Fruit fly (Drosophila melanogaster): ENCODE results near the gene CG9281.

Gene CG9281

dm6 chrX:15709984-15710750 is at the start of gene CG9281, which contains the start of gene CG15601:
Gene CG9281 (minus strand): TSS chrX:15710539.
Gene CG15601 (plus strand): TSS chrX:15710647.
- no peak for TF ChIP-seq CG8301 (tag; optimal IDR thresholded peaks at IDR 0.05)
- TF ChIP-seq CG4496 (GFP tag; IDR thresholded peaks at IDR 0.05): peak; percentile 27; the same call in 1 of the 3 replicates
- TF ChIP-seq EcR (GFP tag; optimal IDR thresholded peaks at IDR 0.05): no peak
- TF ChIP-seq rn (GFP tag; IDR thresholded peaks at IDR 0.05): no peak
- TF ChIP-seq CG14655 (GFP tag; optimal IDR thresholded peaks at IDR 0.05): no peak
- no peak for TF ChIP-seq Pif1B (GFP tag; optimal IDR thresholded peaks at IDR 0.05)
- TF ChIP-seq CG8159 (tag; optimal IDR thresholded peaks at IDR 0.05): no peak
- TF ChIP-seq CG12605 (GFP tag; IDR thresholded peaks at IDR 0.05): no peak
- peak; percentile 21 for TF ChIP-seq Snoo (tag; optimal IDR thresholded peaks at IDR 0.05)
- TF ChIP-seq CG34367 (tag; optimal IDR thresholded peaks at IDR 0.05): no peak

- TF ChIP-seq CG34367 (tag; optimal IDR thresholded peaks at IDR 0.05) (no peak), EcR (GFP tag; optimal IDR thresholded peaks at IDR 0.05) (peak; percentile 11), Snoo (tag; optimal IDR thresholded peaks at IDR 0.05) (no peak)
These were observed 49.6 kb upstream of the CG9281 start for dm6 chrX:15759752-15760446.

dm6 chrX:15758692-15759240 is 48.4 kb upstream of the CG9281 start:
- no peak for TF ChIP-seq CG10348 (GFP tag; IDR thresholded peaks at IDR 0.05)
- TF ChIP-seq CG9948 (tag; optimal IDR thresholded peaks at IDR 0.05): no peak
- no peak for TF ChIP-seq Snoo (tag; optimal IDR thresholded peaks at IDR 0.05)
- no peak for TF ChIP-seq CG14655 (GFP tag; optimal IDR thresholded peaks at IDR 0.05)
- no peak for TF ChIP-seq CG13204 (GFP tag; optimal IDR thresholded peaks at IDR 0.05)
- no peak for TF ChIP-seq CG34367 (tag; optimal IDR thresholded peaks at IDR 0.05)

dm6 chrX:15756018-15756417 is 45.7 kb upstream of the CG9281 start, which contains the start of gene CG8260:
Gene CG8260 (plus strand): TSS chrX:15756318.
- TF ChIP-seq gl (tag; optimal IDR thresholded peaks at IDR 0.05): no peak
- TF ChIP-seq Ets98B (GFP tag; IDR thresholded peaks at IDR 0.05): no peak
- no peak for TF ChIP-seq CG15710 (tag; optimal IDR thresholded peaks at IDR 0.05)
- no peak for TF ChIP-seq CG8159 (tag; optimal IDR thresholded peaks at IDR 0.05)
- TF ChIP-seq CG12605 (GFP tag; IDR thresholded peaks at IDR 0.05): no peak
- no peak for TF ChIP-seq Pif1A (GFP tag; optimal IDR thresholded peaks at IDR 0.05)
- TF ChIP-seq Snoo (tag; optimal IDR thresholded peaks at IDR 0.05): no peak
- TF ChIP-seq EcR (GFP tag; optimal IDR thresholded peaks at IDR 0.05): no peak
- no peak for TF ChIP-seq CG14655 (GFP tag; optimal IDR thresholded peaks at IDR 0.05)

- TF ChIP-seq CG8159 (tag; optimal IDR thresholded peaks at IDR 0.05) (no peak), fd96Ca (GFP tag; IDR thresholded peaks at IDR 0.05) (no peak), CG34367 (tag; optimal IDR thresholded peaks at IDR 0.05) (no peak), CG12605 (GFP tag; IDR thresholded peaks at IDR 0.05) (no peak), CG8301 (tag; optimal IDR thresholded peaks at IDR 0.05) (no peak), rn (GFP tag; IDR thresholded peaks at IDR 0.05) (no peak), CG4496 (GFP tag; IDR thresholded peaks at IDR 0.05) (no peak), EcR (GFP tag; optimal IDR thresholded peaks at IDR 0.05) (no peak), gl (tag; optimal IDR thresholded peaks at IDR 0.05) (no peak)
These were observed 38.6 kb upstream of the CG9281 start, which contains the start of gene Mvd for dm6 chrX:15748945-15749344. Gene Mvd (plus strand): TSS chrX:15749166.

dm6 chrX:15746682-15747196 is 36.4 kb upstream of the CG9281 start:
- no peak for TF ChIP-seq Ets98B (GFP tag; IDR thresholded peaks at IDR 0.05)
- no peak for TF ChIP-seq fd96Ca (GFP tag; IDR thresholded peaks at IDR 0.05)
- TF ChIP-seq CG17806 (tag; optimal IDR thresholded peaks at IDR 0.05): no peak
- no peak for TF ChIP-seq CG8301 (tag; optimal IDR thresholded peaks at IDR 0.05)
- no peak for TF ChIP-seq CG13204 (GFP tag; optimal IDR thresholded peaks at IDR 0.05)

dm6 chrX:15745905-15746681 is 35.8 kb upstream of the CG9281 start, which contains the start of the genes CG8944 and CCT6:
Gene CG8944 (minus strand): TSS chrX:15746231.
Gene CCT6 (plus strand): TSS chrX:15746648.
- TF ChIP-seq Snoo (tag; optimal IDR thresholded peaks at IDR 0.05): no peak
- no peak for TF ChIP-seq CG4496 (GFP tag; IDR thresholded peaks at IDR 0.05)
- TF ChIP-seq Ets98B (GFP tag; IDR thresholded peaks at IDR 0.05): no peak
- TF ChIP-seq CG10348 (GFP tag; IDR thresholded peaks at IDR 0.05): no peak
- TF ChIP-seq CG34367 (tag; optimal IDR thresholded peaks at IDR 0.05): no peak
- no peak for TF ChIP-seq D1 (tag; optimal IDR thresholded peaks at IDR 0.05)
- no peak for TF ChIP-seq Pif1A (GFP tag; optimal IDR thresholded peaks at IDR 0.05)
- no peak for TF ChIP-seq CG12605 (GFP tag; IDR thresholded peaks at IDR 0.05)
- TF ChIP-seq fd96Ca (GFP tag; IDR thresholded peaks at IDR 0.05): no peak
- TF ChIP-seq CG13204 (GFP tag; optimal IDR thresholded peaks at IDR 0.05): no peak
- no peak for TF ChIP-seq rn (GFP tag; IDR thresholded peaks at IDR 0.05)
- TF ChIP-seq CG17806 (tag; optimal IDR thresholded peaks at IDR 0.05): no peak
